Fruit fly (Drosophila melanogaster) Kc167 (cell line): ENCODE measurements around the gene Nepl4.

Experiments used
- Myc ChIP-seq: fragments of >200 bp; optimal IDR thresholded peaks from 2 replicates; lab custom pipeline; 2017; ENCODE audit warnings: missing external identifiers
- Sin3A ChIP-seq: fragments of >200 bp; optimal IDR thresholded peaks from 2 replicates; lab custom pipeline; 2018; ENCODE audit warnings: missing external identifiers
- h ChIP-seq: fragments of >200 bp; optimal IDR thresholded peaks from 3 replicates; lab custom pipeline; 2018; ENCODE audit warnings: missing external identifiers
- insv ChIP-seq: fragments of >200 bp; optimal IDR thresholded peaks from 3 replicates; lab custom pipeline; 2018; ENCODE audit warnings: missing external identifiers
- psq ChIP-seq: fragments of >200 bp; optimal IDR thresholded peaks from 2 replicates; lab custom pipeline; 2017; ENCODE audit warnings: missing external identifiers
- ttk ChIP-seq: sonication (Bioruptor generic); optimal IDR thresholded peaks from 2 replicates; lab custom pipeline; 2017; ENCODE audit warnings: missing external identifiers

Gene Nepl4

DNA sequence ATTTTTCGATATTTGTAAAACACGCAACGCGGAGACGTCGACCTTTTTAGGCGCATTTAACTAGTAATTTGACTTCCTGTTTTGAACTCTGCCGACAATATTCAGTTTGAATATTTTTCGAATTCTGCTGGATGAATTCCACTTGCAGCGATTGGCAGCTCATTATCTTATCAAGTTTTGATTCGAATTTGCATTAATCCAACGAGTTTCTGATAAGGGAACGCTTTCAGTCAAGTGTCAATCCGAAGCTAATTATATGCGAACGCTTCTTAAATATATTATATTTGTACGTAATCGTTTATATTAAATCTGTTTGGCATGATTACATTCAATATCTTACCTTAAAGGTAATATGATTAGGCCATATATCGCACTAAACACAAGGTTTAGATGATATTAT, 19.4 kb upstream of the Nepl4 start, which contains the start of gene CG9497:
Gene CG9497 (minus strand): TSS at position 101 of the 400 bp plus-strand sequence.
- TF ChIP-seq h: no peak
- TF ChIP-seq psq (lab: Kevin White, UChicago): no peak
- TF ChIP-seq Myc (lab: Kevin White, UChicago): no peak
- no peak for TF ChIP-seq ttk (lab: Kevin White, UChicago)
- TF ChIP-seq Sin3A (lab: Kevin White, UChicago): no peak
- no peak for TF ChIP-seq insv (lab: Kevin White, UChicago)

- TF ChIP-seq Sin3A (lab: Kevin White, UChicago): no peak
- TF ChIP-seq insv (lab: Kevin White, UChicago): no peak
- no peak for TF ChIP-seq Myc (lab: Kevin White, UChicago)
- no peak for TF ChIP-seq h
- TF ChIP-seq psq (lab: Kevin White, UChicago): no peak
- TF ChIP-seq ttk (lab: Kevin White, UChicago): no peak
These were observed 16.5 kb upstream of the Nepl4 start, which contains the start of gene CG9498 for dm6 chr2L:6350984-6351808. TSS of gene CG9498 (minus strand) at chr2L:6351034.

DNA sequence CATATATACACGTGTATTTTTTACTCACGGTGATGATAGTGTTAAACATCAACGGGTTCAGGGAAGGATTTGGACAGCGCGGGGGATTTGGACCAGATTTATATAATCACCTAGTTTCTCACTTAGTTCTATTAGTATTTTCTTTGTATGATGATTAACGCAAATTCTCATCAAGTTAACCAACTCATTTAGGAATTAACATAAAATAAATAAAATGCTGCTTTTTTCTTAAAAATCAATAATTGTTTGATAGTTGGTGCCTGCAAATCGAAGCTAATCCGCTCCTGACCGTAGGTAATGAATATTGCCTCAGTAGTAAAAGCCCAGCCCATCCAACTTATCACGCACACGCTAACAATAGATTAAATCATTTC, 15.9 kb upstream of the Nepl4 start:
- TF ChIP-seq psq (lab: Kevin White, UChicago) (no peak), h (no peak), insv (lab: Kevin White, UChicago) (no peak), Sin3A (lab: Kevin White, UChicago) (no peak), ttk (lab: Kevin White, UChicago) (no peak), Myc (lab: Kevin White, UChicago) (no peak)

dm6 chr2L:6354231-6354630, 13.5 kb upstream of the Nepl4 start, which contains the start of gene ppk7:
TSS of gene ppk7 (minus strand) at chr2L:6354331.
- no peak for TF ChIP-seq h
- TF ChIP-seq Sin3A (lab: Kevin White, UChicago): no peak
- no peak for TF ChIP-seq Myc (lab: Kevin White, UChicago)
- TF ChIP-seq insv (lab: Kevin White, UChicago): no peak
- no peak for TF ChIP-seq ttk (lab: Kevin White, UChicago)
- TF ChIP-seq psq (lab: Kevin White, UChicago): no peak

- TF ChIP-seq ttk (lab: Kevin White, UChicago) (no peak), insv (lab: Kevin White, UChicago) (no peak), psq (lab: Kevin White, UChicago) (no peak), h (no peak), Sin3A (lab: Kevin White, UChicago) (no peak), Myc (lab: Kevin White, UChicago) (no peak)
These were observed 13.0 kb upstream of the Nepl4 start, which contains the start of gene ppk14 for dm6 chr2L:6354656-6355055. TSS of gene ppk14 (plus strand) at chr2L:6354956.

DNA sequence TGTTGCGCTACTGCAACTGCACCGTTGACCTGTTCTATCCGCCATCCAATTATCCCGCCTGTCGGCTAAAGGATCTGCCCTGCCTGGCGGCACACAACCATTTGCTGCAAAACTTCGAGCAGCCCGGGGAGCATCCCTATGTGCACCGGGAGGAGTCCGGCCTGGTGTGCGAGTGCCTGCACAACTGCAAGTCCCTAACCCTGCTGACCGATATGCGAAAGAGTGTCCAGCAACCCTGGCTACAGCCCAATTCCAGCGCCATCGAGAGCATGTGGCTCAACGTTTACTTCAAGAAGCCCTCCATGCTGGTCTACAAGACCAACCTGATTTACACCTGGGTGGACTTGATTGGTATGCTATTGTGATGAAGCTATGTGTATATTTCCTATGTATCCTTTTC, 11.5 kb upstream of the Nepl4 start:
- TF ChIP-seq Myc (lab: Kevin White, UChicago) (no peak), Sin3A (lab: Kevin White, UChicago) (no peak), insv (lab: Kevin White, UChicago) (no peak), psq (lab: Kevin White, UChicago) (no peak), ttk (lab: Kevin White, UChicago) (no peak), h (no peak)

DNA sequence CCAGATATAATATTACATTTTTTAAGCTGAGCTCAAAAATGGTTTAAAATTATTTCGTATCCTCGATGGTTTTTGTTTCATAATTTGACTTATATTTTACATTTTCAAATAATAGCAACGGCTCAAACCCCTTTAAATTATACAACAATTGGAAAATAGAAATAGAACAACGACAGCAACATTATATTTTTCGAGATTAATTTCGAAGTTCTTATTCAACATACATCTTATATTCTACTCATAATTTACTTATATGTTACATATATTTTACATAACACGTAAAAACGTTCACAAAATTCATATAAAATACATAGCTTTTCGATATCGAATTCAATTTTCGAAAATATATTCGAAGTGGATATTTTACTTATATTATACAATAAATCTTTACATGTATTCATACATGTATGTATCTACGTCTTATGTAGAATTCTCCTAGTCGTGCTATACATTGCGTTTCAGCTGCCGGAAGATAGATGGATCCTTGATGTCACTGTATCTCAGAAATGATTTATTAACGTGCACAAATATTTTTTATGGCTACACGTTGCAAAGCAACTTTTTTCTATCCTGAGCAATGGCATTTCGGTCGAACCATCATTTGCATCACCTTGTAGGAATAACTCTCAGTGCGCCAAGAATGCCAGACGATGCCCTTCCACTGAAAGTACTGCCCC, 10.9 kb upstream of the Nepl4 start:
- TF ChIP-seq Myc (lab: Kevin White, UChicago) (no peak), psq (lab: Kevin White, UChicago) (no peak), Sin3A (lab: Kevin White, UChicago) (no peak), ttk (lab: Kevin White, UChicago) (no peak), h (no peak), insv (lab: Kevin White, UChicago) (no peak)

- TF ChIP-seq h (no peak), Myc (lab: Kevin White, UChicago) (no peak), ttk (lab: Kevin White, UChicago) (no peak), Sin3A (lab: Kevin White, UChicago) (no peak), insv (lab: Kevin White, UChicago) (no peak), psq (lab: Kevin White, UChicago) (no peak)
These were observed 9.5 kb upstream of the Nepl4 start, which contains the start of gene CG9500 for dm6 chr2L:6358218-6358617. TSS of gene CG9500 (minus strand) at chr2L:6358318.

- TF ChIP-seq Sin3A (lab: Kevin White, UChicago) (no peak), h (no peak), insv (lab: Kevin White, UChicago) (no peak), ttk (lab: Kevin White, UChicago) (no peak), psq (lab: Kevin White, UChicago) (no peak), Myc (lab: Kevin White, UChicago) (no peak)
These were observed 7.6 kb upstream of the Nepl4 start for dm6 chr2L:6360059-6360458.

dm6 chr2L:6366924-6367323, 758 bp upstream of the Nepl4 start:
- no peak for TF ChIP-seq h
- no peak for TF ChIP-seq Myc (lab: Kevin White, UChicago)

DNA sequence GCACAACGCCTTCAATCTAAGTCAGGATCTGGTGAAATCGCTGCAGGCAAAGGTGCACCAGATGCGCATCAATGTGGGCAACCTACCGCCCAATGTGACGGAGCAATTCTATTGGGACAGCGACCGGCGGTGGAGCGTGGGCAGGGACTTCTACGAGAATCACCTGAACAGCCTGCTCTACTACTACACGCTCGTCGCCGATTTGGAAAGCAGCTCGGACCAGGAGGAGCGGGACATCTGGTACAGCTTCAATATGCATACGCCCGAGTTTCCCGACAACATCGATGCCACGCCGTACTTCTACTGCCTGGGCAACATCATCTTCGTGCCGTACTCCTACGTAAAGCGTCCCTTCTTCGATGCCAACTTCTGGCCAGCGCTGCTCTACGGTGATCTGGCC, 1.6 kb downstream of the Nepl4 start:
- TF ChIP-seq ttk (lab: Kevin White, UChicago): peak; percentile 96
- no peak for TF ChIP-seq insv (lab: Kevin White, UChicago)
